Worm (Caenorhabditis elegans): ENCODE results near the gene F55E10.4.

DNA sequence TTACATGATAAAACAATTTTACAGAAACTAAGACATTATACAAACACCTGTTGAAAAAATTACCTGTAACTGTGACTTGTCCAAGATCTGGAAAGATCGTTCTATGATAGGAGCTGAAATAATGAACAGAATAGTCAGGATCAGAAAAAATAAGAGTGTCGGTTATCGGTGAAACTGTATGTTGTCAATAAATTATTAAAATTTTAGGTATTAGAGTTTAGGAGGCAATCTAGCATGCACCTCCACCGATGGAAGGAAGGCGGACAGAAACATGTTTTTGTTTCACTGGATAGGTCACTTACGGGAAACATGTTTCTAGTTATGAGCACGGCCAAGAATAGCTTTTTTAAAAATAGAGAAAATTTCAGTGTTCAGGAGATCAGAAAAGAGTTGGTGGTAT is 28.1 kb downstream of the F55E10.4 start, which contains the start of gene ced-13:
- TF ChIP-seq nhr-232 (tag; optimal IDR thresholded peaks at IDR 0.05) (no peak), hlh-30 (tag; optimal IDR thresholded peaks at IDR 0.05; ENCODE audit: insufficient read depth) (no peak)
